Worm (Caenorhabditis elegans) whole organism, L1 larva: ENCODE data around the gene sto-1.

Experiments used
- C16A3.4 ChIP-seq: fragments of 150-350 bp; optimal IDR thresholded peaks from 2 replicates; lab custom pipeline; 2014; ENCODE audit warnings: missing biosample characterization, missing genetic modification characterization
- F16B12.6 ChIP-seq: fragments of 150-350 bp; optimal IDR thresholded peaks from 2 replicates; lab custom pipeline; 2014; ENCODE audit warnings: missing biosample characterization, missing genetic modification characterization
- Y116A8C.19 ChIP-seq: sonication (generic microtip); optimal IDR thresholded peaks from 2 replicates; lab custom pipeline; 2016; ENCODE audit warnings: missing compliant biosample characterization, missing genetic modification characterization, borderline replicate concordance
- aha-1 ChIP-seq: fragments of 150-350 bp; optimal IDR thresholded peaks from 2 replicates; lab custom pipeline; 2014; ENCODE audit warnings: missing biosample characterization, missing genetic modification characterization
- blmp-1 ChIP-seq: fragments of 150-350 bp; optimal IDR thresholded peaks from 2 replicates; lab custom pipeline; 2014; ENCODE audit warnings: missing biosample characterization, missing genetic modification characterization
- ceh-82 ChIP-seq, 3 experiments: fragments of 150-350 bp in 1 of 3; sonication (generic microtip) in 2 of 3; optimal IDR thresholded peaks; 2 replicates each; lab custom pipeline; 2014 to 2017; ENCODE audit warnings: missing biosample characterization in 3 of 3, missing genetic modification characterization in 3 of 3
- ceh-88 ChIP-seq: fragments of 200-800 bp; sonication (Bioruptor generic); IDR thresholded peaks from 2 replicates; pipeline ENCODE4 v1.3.6; 2022; ENCODE audit warnings: missing genetic modification characterization, missing compliant biosample characterization
- dsc-1 ChIP-seq: sonication (generic microtip); optimal IDR thresholded peaks from 2 replicates; lab custom pipeline; 2016; ENCODE audit warnings: mild to moderate bottlenecking, missing genetic modification characterization, missing compliant biosample characterization
- egl-13 ChIP-seq: sonication (generic microtip); optimal IDR thresholded peaks from 2 replicates; lab custom pipeline; 2016; ENCODE audit warnings: missing genotype, missing genetic modification reagents, missing genetic modification characterization, missing compliant biosample characterization
- elt-2 ChIP-seq: sonication (generic microtip); optimal IDR thresholded peaks from 2 replicates; lab custom pipeline; 2016; ENCODE audit warnings: missing genetic modification characterization, mild to moderate bottlenecking, inconsistent platforms, missing compliant biosample characterization, missing genetic modification reagents
- elt-3 ChIP-seq, 6 experiments: fragments of 150-350 bp in 1 of 6; sonication (generic microtip); optimal IDR thresholded peaks; 2 replicates each; lab custom pipeline; 2017 to 2018; ENCODE audit warnings: missing biosample characterization in 6 of 6, missing genetic modification characterization in 6 of 6, inconsistent platforms in 1 of 6
- fkh-8 ChIP-seq: sonication (generic microtip); optimal IDR thresholded peaks from 2 replicates; lab custom pipeline; 2016; ENCODE audit warnings: mild to moderate bottlenecking, missing genetic modification characterization, missing compliant biosample characterization
- fos-1 ChIP-seq: fragments of 150-350 bp; optimal IDR thresholded peaks from 2 replicates; lab custom pipeline; 2014; ENCODE audit warnings: missing biosample characterization, missing genetic modification characterization
- irx-1 ChIP-seq: sonication (generic microtip); optimal IDR thresholded peaks from 2 replicates; lab custom pipeline; 2016; ENCODE audit warnings: missing genetic modification characterization, missing compliant biosample characterization
- lin-13 ChIP-seq: fragments of 150-350 bp; optimal IDR thresholded peaks from 2 replicates; lab custom pipeline; 2014; ENCODE audit warnings: missing biosample characterization, missing genetic modification reagents, missing genetic modification characterization
- lin-14 ChIP-seq: fragments of 200-800 bp; sonication (Bioruptor generic); optimal IDR thresholded peaks from 2 replicates; lab custom pipeline; 2018; ENCODE audit warnings: mild to moderate bottlenecking, missing genetic modification characterization, moderate library complexity, missing compliant biosample characterization
- lin-35 ChIP-seq, 2 experiments: fragments of 150-350 bp; optimal IDR thresholded peaks; 2 replicates each; lab custom pipeline; 2014; ENCODE audit warnings: missing biosample characterization in 2 of 2, missing genetic modification characterization in 2 of 2, missing genetic modification reagents in 2 of 2
- mab-9 ChIP-seq: fragments of 200-800 bp; sonication (Bioruptor generic); IDR thresholded peaks from 2 replicates; pipeline ENCODE4 v1.3.6; 2022; ENCODE audit warnings: missing genetic modification reagents, missing genetic modification characterization, missing compliant biosample characterization
- mef-2 ChIP-seq: fragments of 150-350 bp; optimal IDR thresholded peaks from 2 replicates; lab custom pipeline; 2014; ENCODE audit warnings: missing biosample characterization, missing genetic modification characterization
- mep-1 ChIP-seq: fragments of 150-350 bp; optimal IDR thresholded peaks from 2 replicates; lab custom pipeline; 2014; ENCODE audit warnings: missing biosample characterization, missing genetic modification characterization
- nhr-20 ChIP-seq: sonication (generic microtip); optimal IDR thresholded peaks from 2 replicates; lab custom pipeline; 2016; ENCODE audit warnings: mild to moderate bottlenecking, missing genetic modification characterization, missing compliant biosample characterization
- nhr-28 ChIP-seq: fragments of 150-350 bp; optimal IDR thresholded peaks from 2 replicates; lab custom pipeline; 2014; ENCODE audit warnings: missing biosample characterization, missing genetic modification characterization
- nhr-71 ChIP-seq: sonication (generic microtip); optimal IDR thresholded peaks from 2 replicates; lab custom pipeline; 2016; ENCODE audit warnings: mild to moderate bottlenecking, missing genetic modification characterization, moderate library complexity, missing compliant biosample characterization
- nhr-76 ChIP-seq: sonication (generic microtip); optimal IDR thresholded peaks from 2 replicates; lab custom pipeline; 2017; ENCODE audit warnings: missing biosample characterization, missing genetic modification characterization
- nhr-77 ChIP-seq: fragments of 150-350 bp; optimal IDR thresholded peaks from 2 replicates; lab custom pipeline; 2014; ENCODE audit warnings: missing biosample characterization, missing genetic modification characterization
- nhr-85 ChIP-seq: sonication (generic microtip); peaks from one replicate; lab custom pipeline; 2016; ENCODE audit warnings: missing genetic modification characterization, inconsistent platforms, missing compliant biosample characterization
- pqm-1 ChIP-seq: sonication (generic microtip); optimal IDR thresholded peaks from 3 replicates; lab custom pipeline; 2017; ENCODE audit warnings: missing biosample characterization, missing genetic modification characterization
- rnt-1 ChIP-seq: sonication (generic microtip); optimal IDR thresholded peaks from 2 replicates; lab custom pipeline; 2016; ENCODE audit warnings: mild to moderate bottlenecking, missing genetic modification characterization, moderate library complexity, missing compliant biosample characterization
- snpc-4 ChIP-seq: fragments of 150-350 bp; optimal IDR thresholded peaks from 2 replicates; lab custom pipeline; 2014; ENCODE audit warnings: missing biosample characterization, missing genetic modification characterization
- swsn-7 ChIP-seq: sonication (generic microtip); optimal IDR thresholded peaks from 2 replicates; lab custom pipeline; 2016; ENCODE audit warnings: missing genetic modification characterization, missing compliant biosample characterization
- tlp-1 ChIP-seq: fragments of 150-350 bp; optimal IDR thresholded peaks from 2 replicates; lab custom pipeline; 2014; ENCODE audit warnings: missing biosample characterization, missing genetic modification characterization
- vab-15 ChIP-seq: sonication (generic microtip); optimal IDR thresholded peaks from 2 replicates; lab custom pipeline; 2017; ENCODE audit warnings: missing genotype, mild to moderate bottlenecking, missing genetic modification characterization, missing compliant biosample characterization
- zag-1 ChIP-seq: fragments of 150-350 bp; optimal IDR thresholded peaks from 2 replicates; lab custom pipeline; 2014; ENCODE audit warnings: missing biosample characterization, missing genetic modification characterization
- zip-4 ChIP-seq: fragments of 200-800 bp; sonication (Bioruptor generic); optimal IDR thresholded peaks from 2 replicates; lab custom pipeline; 2018; ENCODE audit warnings: mild to moderate bottlenecking, missing genetic modification characterization, moderate library complexity, missing compliant biosample characterization

sto-1 gene

DNA sequence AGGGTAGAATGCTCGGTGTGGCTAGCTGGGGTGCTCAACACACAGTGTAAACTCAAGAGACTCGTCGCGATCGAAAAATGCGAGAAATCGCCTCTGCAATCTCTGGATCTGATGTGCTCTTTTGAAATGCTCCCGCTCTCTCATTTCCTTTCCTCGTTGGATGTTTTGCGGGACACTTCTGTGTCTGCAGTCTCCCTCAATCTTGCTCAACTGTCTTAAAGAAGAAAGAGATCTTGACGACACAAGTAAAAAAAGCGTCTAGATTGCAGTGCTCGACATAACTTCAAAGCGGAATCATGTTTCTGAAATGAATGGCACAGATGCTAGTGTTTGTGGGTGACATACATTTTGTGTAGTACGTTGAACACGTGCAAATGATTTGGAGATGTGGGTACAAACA, 11.0 kb downstream of the sto-1 start (continued):
- TF ChIP-seq Y116A8C.19 (no peak), mab-9 (GFP tag; lab: Robert Waterston, UW) (no peak), irx-1 (tag; lab: Kevin White, UChicago) (peak; percentile 5), tlp-1 (tag; lab: Kevin White, UChicago) (no peak), nhr-76 (no peak)

DNA sequence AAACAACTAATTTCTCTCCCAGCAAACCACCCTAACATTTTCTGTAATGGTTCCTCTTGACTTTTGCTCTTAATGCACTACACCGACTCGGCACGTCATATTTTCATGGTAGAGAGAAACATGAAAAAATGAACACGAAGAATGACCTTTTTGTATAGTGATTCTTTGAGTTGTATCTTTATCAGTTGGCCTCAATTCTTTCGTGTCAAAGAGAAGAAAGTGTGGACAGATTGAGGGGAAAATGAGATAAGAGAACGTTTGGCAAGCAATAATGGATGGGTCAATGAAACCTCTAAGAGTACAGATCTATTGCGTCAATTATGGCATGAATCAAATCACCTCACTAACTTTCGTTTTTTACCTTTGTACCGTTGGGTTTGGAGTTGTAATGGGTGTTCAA, 13.3 kb downstream of the sto-1 start:
- TF ChIP-seq zip-4 (GFP tag; lab: Kevin White, UChicago): no peak
- peak in 1 of 2 experiments; percentile 2 for TF ChIP-seq lin-35 (GFP tag; optimal IDR thresholded peaks at IDR 0.05; lab: Kevin White, UChicago)
- peak in 1 of 6 experiments; percentile 3 for TF ChIP-seq elt-3 (tag; optimal IDR thresholded peaks at IDR 0.05; lab: Kevin White, UChicago)
- TF ChIP-seq nhr-71 (tag; lab: Kevin White, UChicago): peak; percentile 4
- TF ChIP-seq aha-1: no peak
- peak; percentile 80 for TF ChIP-seq pqm-1
- TF ChIP-seq elt-2 (tag; lab: Kevin White, UChicago): peak; percentile 50
- TF ChIP-seq lin-14 (GFP tag; lab: Kevin White, UChicago): peak; percentile 6
- no peak for TF ChIP-seq ceh-88 (GFP tag; lab: Robert Waterston, UW)
- no peak for TF ChIP-seq vab-15 (tag; lab: Kevin White, UChicago)
- TF ChIP-seq blmp-1 (tag; lab: Kevin White, UChicago): peak; percentile 55

DNA sequence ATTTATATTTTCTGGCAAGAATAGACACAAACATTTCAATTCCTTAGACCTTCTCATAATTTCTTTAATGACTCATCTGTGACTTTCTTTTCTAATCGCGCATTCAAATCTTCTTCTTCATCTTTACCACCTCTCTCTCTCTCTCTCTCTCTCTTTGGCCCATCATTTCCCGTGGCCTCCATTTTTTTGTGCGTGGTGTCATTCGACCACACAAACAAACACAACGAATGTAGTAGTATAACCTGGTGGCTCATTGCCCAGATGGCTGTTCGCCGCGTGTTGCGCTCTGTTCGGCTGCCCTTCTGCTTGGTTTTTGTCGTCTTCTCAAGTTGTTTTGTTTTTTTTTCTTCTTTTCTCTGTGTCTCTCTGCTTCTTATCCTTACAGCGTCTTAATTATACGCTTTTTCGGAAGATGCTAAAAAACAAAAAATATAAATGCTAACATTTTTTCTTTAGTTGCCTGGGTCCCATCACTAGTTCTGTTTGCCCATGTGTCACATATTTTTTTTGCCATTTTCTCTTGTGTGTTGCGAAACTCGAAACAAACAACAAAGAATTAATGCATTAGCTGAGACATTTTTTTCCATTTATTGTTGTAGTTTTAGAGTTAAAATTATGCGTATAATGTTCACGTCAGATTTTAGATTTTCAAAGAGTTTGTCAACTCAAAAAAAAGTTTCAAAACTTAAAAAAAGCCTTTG, 15.0 kb downstream of the sto-1 start:
- no peak for TF ChIP-seq egl-13 (tag; lab: Kevin White, UChicago)
- TF ChIP-seq rnt-1: peak; percentile 11
- no peak for TF ChIP-seq nhr-28 (tag; lab: Kevin White, UChicago)
- peak; percentile 6 for TF ChIP-seq nhr-71 (tag; lab: Kevin White, UChicago)
- no peak for TF ChIP-seq pqm-1
- peak; percentile 39 for TF ChIP-seq lin-14 (GFP tag; lab: Kevin White, UChicago)
- no peak for TF ChIP-seq nhr-77 (tag; lab: Kevin White, UChicago)
- no peak for TF ChIP-seq swsn-7 (tag; lab: Kevin White, UChicago)
- TF ChIP-seq mep-1: peak; percentile 43
- TF ChIP-seq mef-2 (tag; lab: Kevin White, UChicago): no peak
- TF ChIP-seq snpc-4 (tag; lab: Kevin White, UChicago): no peak
- TF ChIP-seq blmp-1 (tag; lab: Kevin White, UChicago): peak; percentile 30
- no peak for TF ChIP-seq tlp-1 (tag; lab: Kevin White, UChicago)
- TF ChIP-seq dsc-1 (tag; lab: Kevin White, UChicago): no peak
- no peak for TF ChIP-seq F16B12.6 (tag; lab: Kevin White, UChicago)
- TF ChIP-seq elt-3 (tag; optimal IDR thresholded peaks at IDR 0.05; lab: Kevin White, UChicago): no peak
- peak; percentile 1 for TF ChIP-seq fos-1
- TF ChIP-seq nhr-85 (tag; lab: Kevin White, UChicago): peak; percentile 80
- TF ChIP-seq lin-13 (GFP tag; lab: Kevin White, UChicago): no peak
- TF ChIP-seq C16A3.4 (tag; lab: Kevin White, UChicago): no peak
- TF ChIP-seq fkh-8: no peak
- TF ChIP-seq, all 84 proteins: peak for 7

DNA sequence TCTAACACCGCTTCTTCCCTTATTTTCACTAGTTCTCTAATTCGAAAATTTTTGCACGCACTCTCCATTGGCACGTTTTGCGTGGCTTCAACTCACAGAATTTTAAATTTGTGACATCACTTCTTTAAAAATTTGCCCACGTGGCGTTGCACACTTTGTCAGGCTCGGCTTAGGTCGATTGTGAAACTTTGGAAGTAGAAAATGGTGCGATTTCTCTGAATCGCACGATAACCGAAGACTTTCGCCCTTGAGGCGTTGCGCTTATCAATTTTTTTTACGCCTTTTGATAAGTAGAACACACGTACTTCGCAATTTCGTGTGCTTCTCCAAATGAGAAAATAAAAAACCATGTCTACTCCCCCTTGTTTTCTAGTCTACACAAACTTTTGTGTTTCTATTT, 15.7 kb downstream of the sto-1 start:
- TF ChIP-seq egl-13 (tag; lab: Kevin White, UChicago): peak; percentile 8
- TF ChIP-seq pqm-1: peak; percentile 93
- TF ChIP-seq ceh-82 (tag; optimal IDR thresholded peaks at IDR 0.05; lab: Kevin White, UChicago): no peak
- peak; percentile 24 for TF ChIP-seq blmp-1 (tag; lab: Kevin White, UChicago)
- TF ChIP-seq elt-2 (tag; lab: Kevin White, UChicago): peak; percentile 78
- TF ChIP-seq zag-1 (tag; lab: Kevin White, UChicago): no peak
- peak; percentile 19 for TF ChIP-seq nhr-20 (tag; lab: Kevin White, UChicago)
- peak; percentile 24 for TF ChIP-seq nhr-71 (tag; lab: Kevin White, UChicago)
